Fruit fly (Drosophila melanogaster) whole organism, prepupa: ENCODE measurements around the gene Vps29.

ENCODE experiments used
- CG8119 ChIP-seq: fragments of 200-800 bp; sonication (Bioruptor generic); IDR thresholded peaks from 3 replicates; pipeline ENCODE4 v1.3.6; 2022; ENCODE audit warnings: missing biosample characterization, missing genetic modification characterization
- Hr39 ChIP-seq: fragments of 200-800 bp; sonication (Bioruptor generic); optimal IDR thresholded peaks from 2 replicates; lab custom pipeline; 2016; ENCODE audit warnings: missing biosample characterization, missing genetic modification characterization

DNA sequence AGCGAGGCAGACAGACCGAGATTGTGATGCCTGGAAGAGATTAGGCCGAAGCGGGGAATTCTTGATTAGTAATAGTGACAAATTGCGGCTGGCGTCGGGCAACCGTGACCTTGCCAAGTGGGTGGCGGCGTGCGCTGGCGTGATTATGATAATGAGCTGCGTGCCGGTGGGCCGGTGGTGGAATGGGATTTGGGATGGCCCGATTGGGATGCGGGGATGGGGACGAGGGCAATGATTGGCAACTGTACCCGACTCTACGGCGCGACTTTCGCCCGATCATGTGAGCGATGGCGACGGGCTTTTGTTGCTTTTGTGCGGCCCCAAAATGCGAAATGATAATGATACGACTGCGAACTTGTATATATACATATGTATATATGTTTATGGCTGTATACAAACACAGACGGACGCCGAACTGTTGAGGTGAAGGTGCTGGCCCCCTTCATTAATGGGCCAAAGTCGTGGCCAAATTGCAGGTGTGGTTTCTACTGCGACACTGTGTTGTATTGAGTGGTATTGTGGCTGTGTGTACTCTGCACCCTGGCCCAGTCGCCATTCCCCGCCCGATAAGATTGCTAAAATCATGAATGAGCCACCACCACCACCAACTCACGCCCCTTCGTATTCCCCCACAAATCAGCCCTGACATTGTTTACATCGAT, 33.8 kb upstream of the Vps29 start:
- TF ChIP-seq Hr39 (no peak), CG8119 (no peak)
